Fruit fly (Drosophila melanogaster) whole organism, embryonic: ENCODE data around the gene RAF2.

Experiments
- CG12104 ChIP-seq: fragments of 200-800 bp; sonication (Bioruptor generic); optimal IDR thresholded peaks from 3 replicates; lab custom pipeline; 2016; ENCODE audit warnings: missing biosample characterization, missing genetic modification characterization
- CG12236 ChIP-seq: fragments of 200-800 bp; sonication (Bioruptor generic); optimal IDR thresholded peaks from 2 replicates; lab custom pipeline; 2016; ENCODE audit warnings: missing biosample characterization, missing genetic modification characterization
- aop ChIP-seq: fragments of 200-800 bp; sonication (Bioruptor generic); IDR thresholded peaks from 2 replicates; pipeline ENCODE4 v1.3.6; 2022; ENCODE audit warnings: missing biosample characterization, missing genetic modification characterization
- trem ChIP-seq: fragments of 200-800 bp; optimal IDR thresholded peaks from 3 replicates; lab custom pipeline; 2019; ENCODE audit warnings: missing biosample characterization, mild to moderate bottlenecking, missing genetic modification characterization, moderate library complexity

DNA sequence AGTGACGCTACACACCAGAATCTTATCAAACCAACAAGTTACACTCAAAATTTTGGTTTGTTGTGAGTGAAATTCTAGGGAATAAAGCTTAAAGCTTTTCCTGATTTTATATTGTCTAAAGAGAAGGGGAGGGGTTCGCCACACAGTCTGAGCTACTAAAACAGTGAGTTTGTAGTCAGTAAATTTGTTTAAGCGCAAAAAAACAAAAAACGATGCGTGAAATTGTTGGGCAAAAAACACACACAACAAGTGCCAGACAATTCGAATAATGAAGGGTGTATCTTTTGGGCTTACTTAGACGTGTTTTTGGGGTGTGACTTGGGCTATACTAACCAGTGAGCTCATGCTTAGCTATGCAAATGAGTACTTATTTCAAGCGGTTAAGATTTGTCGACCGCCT, 26.3 kb upstream of the RAF2 start:
- TF ChIP-seq CG12104 (GFP tag; lab: Kevin White, UChicago) = no peak
- TF ChIP-seq aop = no peak
- TF ChIP-seq CG12236 (GFP tag; lab: Kevin White, UChicago) = no peak
- TF ChIP-seq trem = no peak
